Fruit fly (Drosophila melanogaster) whole organism: ENCODE data around the gene Or13a.

Experiments used
- CG8478 ChIP-seq: fragments of >200 bp; optimal IDR thresholded peaks from 2 replicates; lab custom pipeline; 2018; ENCODE audit warnings: inconsistent platforms
- Dll ChIP-seq: fragments of >200 bp; optimal IDR thresholded peaks from 2 replicates; lab custom pipeline; 2017
- psq ChIP-seq: fragments of >200 bp; optimal IDR thresholded peaks from 2 replicates; lab custom pipeline; 2017
- usp ChIP-seq: fragments of >200 bp; optimal IDR thresholded peaks from 2 replicates; lab custom pipeline; 2017; ENCODE audit warnings: missing biosample characterization, missing genetic modification characterization, mixed read lengths

dm6 chrX:15992527-15992897 is 18.3 kb downstream of the Or13a start:
- TF ChIP-seq CG8478 (lab: Kevin White, UChicago) (no peak), usp (GFP tag; lab: Kevin White, UChicago) (no peak), psq (lab: Kevin White, UChicago) (no peak), Dll (lab: Kevin White, UChicago) (no peak)
